Fruit fly (Drosophila melanogaster): ENCODE measurements around the gene elg1.

Gene elg1

dm6 chr3L:16128481-16128972 lies 3.3 kb upstream of the elg1 start, which contains the start of gene Pgm1 (continued):
- TF ChIP-seq tna (GFP tag; IDR thresholded peaks at IDR 0.05; ENCODE audit: partially characterized antibody), result no peak
- peak; percentile 59 for TF ChIP-seq CG6689 (GFP tag; IDR thresholded peaks at IDR 0.05)
- TF ChIP-seq E2f1 (GFP tag; IDR thresholded peaks at IDR 0.05), result peak; percentile 74
- peak; percentile 94 for TF ChIP-seq gro (GFP tag; optimal IDR thresholded peaks at IDR 0.05)
- TF ChIP-seq CG18764 (GFP tag; optimal IDR thresholded peaks at IDR 0.05), result peak; percentile 74
- peak; percentile 79 for TF ChIP-seq ci (GFP tag; IDR thresholded peaks at IDR 0.05)
- TF ChIP-seq CG5180 (GFP tag; optimal IDR thresholded peaks at IDR 0.05), result peak; percentile 50
- peak; percentile 80 for TF ChIP-seq grau (tag; optimal IDR thresholded peaks at IDR 0.05)
- TF ChIP-seq btn (GFP tag; optimal IDR thresholded peaks at IDR 0.05), result peak; percentile 70
- TF ChIP-seq Myb (GFP tag; optimal IDR thresholded peaks at IDR 0.05), result peak; percentile 81
- TF ChIP-seq HLHmδ (GFP tag; optimal IDR thresholded peaks at IDR 0.05), result no peak
- peak; percentile 57; the same call in 1 of the 2 replicates for TF ChIP-seq onecut (GFP tag; IDR thresholded peaks at IDR 0.05)
- no peak for TF ChIP-seq Doc3 (GFP tag; IDR thresholded peaks at IDR 0.05; ENCODE audit: partially characterized antibody)
- no peak for TF ChIP-seq CG15269 (tag; optimal IDR thresholded peaks at IDR 0.05)
- no peak for TF ChIP-seq bowl (GFP tag; IDR thresholded peaks at IDR 0.05)
- TF ChIP-seq Lhr (GFP tag; optimal IDR thresholded peaks at IDR 0.05), result no peak
- 0 out of 2 replicates have a peak, but pooled peaks have one; percentile 45 for TF ChIP-seq chm (GFP tag; IDR thresholded peaks at IDR 0.05)
- TF ChIP-seq CG13424 (tag; optimal IDR thresholded peaks at IDR 0.05), result peak; percentile 73
- 0 out of 2 replicates have a peak, but pooled peaks have one; percentile 24 for TF ChIP-seq CG13287 (GFP tag; IDR thresholded peaks at IDR 0.05; ENCODE audit: partially characterized antibody)
- TF ChIP-seq pnt (GFP tag; optimal IDR thresholded peaks at IDR 0.05), result peak; percentile 83
- TF ChIP-seq C15 (GFP tag; IDR thresholded peaks at IDR 0.05), result no peak; the same call in 2 of the 3 replicates
- peak; percentile 76 for TF ChIP-seq NFAT (GFP tag; IDR thresholded peaks at IDR 0.05)
- peak; percentile 91 for TF ChIP-seq HmgZ (tag; optimal IDR thresholded peaks at IDR 0.05)
- peak; percentile 93 for TF ChIP-seq CG2120 (GFP tag; optimal IDR thresholded peaks at IDR 0.05)
- TF ChIP-seq CG1024 (GFP tag; IDR thresholded peaks at IDR 0.05), result peak; percentile 46; the same call in 1 of the 2 replicates
- TF ChIP-seq CG30431 (GFP tag; optimal IDR thresholded peaks at IDR 0.05), result peak; percentile 60
- TF ChIP-seq CG5953 (GFP tag; IDR thresholded peaks at IDR 0.05), result peak; percentile 60; the same call in 1 of the 2 replicates
- peak; percentile 79 for TF ChIP-seq ab (GFP tag; optimal IDR thresholded peaks at IDR 0.05)
- TF ChIP-seq Atf6 (GFP tag; IDR thresholded peaks at IDR 0.05), result peak; percentile 77
- peak; percentile 69 for TF ChIP-seq CG5245 (GFP tag; optimal IDR thresholded peaks at IDR 0.05)
- TF ChIP-seq CG33557 (GFP tag; optimal IDR thresholded peaks at IDR 0.05), result peak; percentile 58
- peak; percentile 64 for TF ChIP-seq CG8388 (GFP tag; optimal IDR thresholded peaks at IDR 0.05)
- TF ChIP-seq CG43689 (GFP tag; IDR thresholded peaks at IDR 0.05), result no peak
- peak; percentile 20; the same call in 1 of the 4 replicates for TF ChIP-seq Dll (GFP tag; IDR thresholded peaks at IDR 0.05; ENCODE audit: partially characterized antibody)
- TF ChIP-seq CG3163 (GFP tag; optimal IDR thresholded peaks at IDR 0.05), result peak; percentile 82
- TF ChIP-seq CG3726 (GFP tag; IDR thresholded peaks at IDR 0.05), result peak; percentile 68
- TF ChIP-seq CG31224 (GFP tag; IDR thresholded peaks at IDR 0.05), result peak; percentile 67
- peak; percentile 85 for TF ChIP-seq CG30403 (GFP tag; optimal IDR thresholded peaks at IDR 0.05)
- peak; percentile 90 for TF ChIP-seq Hsf (GFP tag; optimal IDR thresholded peaks at IDR 0.05)
- TF ChIP-seq Lim3 (GFP tag; IDR thresholded peaks at IDR 0.05), result peak; percentile 21; the same call in 1 of the 2 replicates
- TF ChIP-seq CG6683 (GFP tag; optimal IDR thresholded peaks at IDR 0.05), result peak; percentile 40
- TF ChIP-seq yki (optimal IDR thresholded peaks at IDR 0.05), result no peak
- TF ChIP-seq pros (GFP tag; optimal IDR thresholded peaks at IDR 0.05), result peak; percentile 33
- no peak; the same call in 1 of the 2 replicates for TF ChIP-seq CG9932 (GFP tag; IDR thresholded peaks at IDR 0.05)
- peak; percentile 45 for TF ChIP-seq CG6254 (GFP tag; optimal IDR thresholded peaks at IDR 0.05)
- TF ChIP-seq CG17186 (GFP tag; optimal IDR thresholded peaks at IDR 0.05), result peak; percentile 46
- TF ChIP-seq MBD-R2 (GFP tag; IDR thresholded peaks at IDR 0.05), result peak; percentile 64; the same call in 1 of the 2 replicates
- TF ChIP-seq CG1602 (GFP tag; optimal IDR thresholded peaks at IDR 0.05), result peak; percentile 73
- peak; percentile 87 for TF ChIP-seq lab (GFP tag; optimal IDR thresholded peaks at IDR 0.05)
- peak; percentile 88 for TF ChIP-seq tx (GFP tag; optimal IDR thresholded peaks at IDR 0.05)
